Worm (Caenorhabditis elegans) whole organism, young adult: ENCODE results near the gene Y47D7A.6.

Experiments used
- B0035.1 ChIP-seq: sonication (generic microtip); optimal IDR thresholded peaks from 2 replicates; lab custom pipeline; 2016; ENCODE audit warnings: missing genetic modification characterization, mild to moderate bottlenecking, missing compliant biosample characterization, missing genotype, missing genetic modification reagents
- B0261.1 ChIP-seq: sonication (generic microtip); optimal IDR thresholded peaks from 2 replicates; lab custom pipeline; 2016; ENCODE audit warnings: mild to moderate bottlenecking, missing genetic modification characterization, moderate library complexity, missing compliant biosample characterization
- B0336.3 ChIP-seq: fragments of 200-800 bp; sonication (Bioruptor generic); IDR thresholded peaks from 2 replicates; pipeline ENCODE4 v1.3.6; 2022; ENCODE audit warnings: missing genetic modification characterization, missing compliant biosample characterization
- C06A6.2 ChIP-seq: fragments of 200-800 bp; sonication (Bioruptor generic); conservative IDR thresholded peaks from 2 replicates; pipeline ENCODE4 v1.3.6; 2022; ENCODE audit warnings: missing genetic modification characterization, missing compliant biosample characterization
- D2030.7 ChIP-seq: fragments of 200-800 bp; sonication (Bioruptor generic); IDR thresholded peaks from 2 replicates; pipeline ENCODE4 v1.3.6; 2022; ENCODE audit warnings: missing genetic modification reagents, missing genetic modification characterization, missing compliant biosample characterization
- F33H1.4 ChIP-seq: fragments of 200-800 bp; sonication (Bioruptor generic); IDR thresholded peaks from 2 replicates; pipeline ENCODE4 v1.3.6; 2022; ENCODE audit warnings: missing genetic modification reagents, missing genetic modification characterization, missing compliant biosample characterization
- F37B4.10 ChIP-seq: fragments of 200-800 bp; sonication (Bioruptor generic); IDR thresholded peaks from 2 replicates; pipeline ENCODE4 v1.3.6; 2022; ENCODE audit warnings: missing genetic modification characterization, missing compliant biosample characterization
- F39B2.1 ChIP-seq: fragments of 200-800 bp; sonication (Bioruptor generic); IDR thresholded peaks from 2 replicates; pipeline ENCODE4 v1.3.6; 2022; ENCODE audit warnings: missing genetic modification reagents, missing genetic modification characterization, missing compliant biosample characterization
- F52B5.7 ChIP-seq: sonication (generic microtip); optimal IDR thresholded peaks from 2 replicates; lab custom pipeline; 2016; ENCODE audit warnings: mild to moderate bottlenecking, missing genetic modification characterization, missing compliant biosample characterization
- T07F8.4 ChIP-seq: sonication (generic microtip); optimal IDR thresholded peaks from 2 replicates; lab custom pipeline; 2016; ENCODE audit warnings: mild to moderate bottlenecking, missing genetic modification characterization, moderate library complexity, missing compliant biosample characterization
- T26A5.8 ChIP-seq: sonication (generic microtip); optimal IDR thresholded peaks from 2 replicates; lab custom pipeline; 2016; ENCODE audit warnings: missing genetic modification characterization, missing compliant biosample characterization
- Y79H2A.3 ChIP-seq: fragments of 200-800 bp; sonication (Bioruptor generic); conservative IDR thresholded peaks from 2 replicates; pipeline ENCODE4 v1.3.6; 2022; ENCODE audit warnings: missing genetic modification reagents, missing genetic modification characterization, missing compliant biosample characterization
- akir-1 ChIP-seq: fragments of 200-800 bp; sonication (Bioruptor generic); optimal IDR thresholded peaks from 2 replicates; lab custom pipeline; 2018; ENCODE audit warnings: mild to moderate bottlenecking, missing genetic modification characterization, moderate library complexity, missing compliant biosample characterization
- attf-6 ChIP-seq: fragments of 200-800 bp; sonication (Bioruptor generic); IDR thresholded peaks from 2 replicates; pipeline ENCODE4 v1.3.6; 2022; ENCODE audit warnings: missing genetic modification reagents, missing genetic modification characterization, missing compliant biosample characterization
- cebp-2 ChIP-seq: fragments of 200-800 bp; sonication (Bioruptor generic); IDR thresholded peaks from 2 replicates; pipeline ENCODE4 v1.3.6; 2022; ENCODE audit warnings: missing genetic modification characterization, missing compliant biosample characterization
- ceh-27 ChIP-seq: fragments of 200-800 bp; sonication (Bioruptor generic); optimal IDR thresholded peaks from 2 replicates; lab custom pipeline; 2018; ENCODE audit warnings: mild to moderate bottlenecking, missing genetic modification characterization, moderate library complexity, missing compliant biosample characterization
- ceh-91 ChIP-seq: fragments of 200-800 bp; sonication (Bioruptor generic); IDR thresholded peaks from 2 replicates; pipeline ENCODE4 v1.3.6; 2022; ENCODE audit warnings: missing genetic modification reagents, missing genetic modification characterization, missing compliant biosample characterization
- die-1 ChIP-seq: sonication (generic microtip); optimal IDR thresholded peaks from 2 replicates; lab custom pipeline; 2016; ENCODE audit warnings: missing genotype, mild to moderate bottlenecking, missing genetic modification characterization, missing compliant biosample characterization
- egl-18 ChIP-seq: fragments of 200-800 bp; sonication (Bioruptor generic); IDR thresholded peaks from 2 replicates; pipeline ENCODE4 v1.3.6; 2022; ENCODE audit warnings: missing genetic modification reagents, missing genetic modification characterization, missing compliant biosample characterization
- egrh-3 ChIP-seq: fragments of 200-800 bp; sonication (Bioruptor generic); IDR thresholded peaks from 2 replicates; pipeline ENCODE4 v1.3.6; 2022; ENCODE audit warnings: missing genetic modification reagents, missing genetic modification characterization, missing compliant biosample characterization
- fkh-3 ChIP-seq: sonication (generic microtip); optimal IDR thresholded peaks from 2 replicates; lab custom pipeline; 2016; ENCODE audit warnings: mild to moderate bottlenecking, missing genetic modification characterization, missing compliant biosample characterization
- gei-17 ChIP-seq: fragments of 200-800 bp; sonication (Bioruptor generic); optimal IDR thresholded peaks from 2 replicates; lab custom pipeline; 2018; ENCODE audit warnings: mild to moderate bottlenecking, missing genetic modification characterization, missing compliant biosample characterization
- hmg-1.2 ChIP-seq: fragments of 200-800 bp; sonication (Bioruptor generic); IDR thresholded peaks from 2 replicates; pipeline ENCODE4 v1.3.6; 2022; ENCODE audit warnings: missing genetic modification reagents, missing genetic modification characterization, missing compliant biosample characterization
- hmg-20 ChIP-seq: fragments of 200-800 bp; sonication (Bioruptor generic); IDR thresholded peaks from 2 replicates; pipeline ENCODE4 v1.3.6; 2022; ENCODE audit warnings: missing genetic modification reagents, missing genetic modification characterization, missing compliant biosample characterization
- hsf-1 ChIP-seq: fragments of 200-800 bp; sonication (Bioruptor generic); IDR thresholded peaks from 2 replicates; pipeline ENCODE4 v1.3.6; 2022; ENCODE audit warnings: missing genetic modification reagents, missing genetic modification characterization, missing compliant biosample characterization
- lin-26 ChIP-seq: fragments of 200-800 bp; sonication (Bioruptor generic); IDR thresholded peaks from 2 replicates; pipeline ENCODE4 v1.3.6; 2022; ENCODE audit warnings: missing genetic modification reagents, missing genetic modification characterization, missing compliant biosample characterization
- lsl-1 ChIP-seq: fragments of 200-800 bp; sonication (Bioruptor generic); optimal IDR thresholded peaks from 2 replicates; lab custom pipeline; 2018; ENCODE audit warnings: mild to moderate bottlenecking, missing genetic modification characterization, moderate library complexity, missing compliant biosample characterization
- madf-3 ChIP-seq: fragments of 200-800 bp; sonication (Bioruptor generic); IDR thresholded peaks from 2 replicates; pipeline ENCODE4 v1.3.6; 2022; ENCODE audit warnings: missing genetic modification reagents, missing genetic modification characterization, missing compliant biosample characterization
- madf-8 ChIP-seq: fragments of 200-800 bp; sonication (Bioruptor generic); conservative IDR thresholded peaks from 2 replicates; pipeline ENCODE4 v1.3.6; 2022; ENCODE audit warnings: missing genetic modification reagents, missing genetic modification characterization, missing compliant biosample characterization
- mcd-1 ChIP-seq: fragments of 200-800 bp; sonication (Bioruptor generic); IDR thresholded peaks from 2 replicates; pipeline ENCODE4 v1.3.6; 2022; ENCODE audit warnings: missing genetic modification reagents, missing genetic modification characterization, missing compliant biosample characterization
- nfyb-1 ChIP-seq: fragments of 200-800 bp; sonication (Bioruptor generic); IDR thresholded peaks from 2 replicates; pipeline ENCODE4 v1.3.6; 2022; ENCODE audit warnings: missing genetic modification reagents, missing genetic modification characterization, missing compliant biosample characterization
- nhr-27 ChIP-seq: fragments of 200-800 bp; sonication (Bioruptor generic); optimal IDR thresholded peaks from 2 replicates; lab custom pipeline; 2018; ENCODE audit warnings: mild to moderate bottlenecking, missing genetic modification characterization, moderate library complexity, missing compliant biosample characterization
- nhr-90 ChIP-seq: sonication (generic microtip); optimal IDR thresholded peaks from 2 replicates; lab custom pipeline; 2016; ENCODE audit warnings: missing genotype, mild to moderate bottlenecking, missing genetic modification characterization, missing compliant biosample characterization
- pha-4 ChIP-seq: fragments of 150-350 bp; sonication (generic microtip); optimal IDR thresholded peaks from 2 replicates; lab custom pipeline; 2014; ENCODE audit warnings: missing biosample characterization, missing genetic modification reagents, missing genetic modification characterization
- rpc-1 ChIP-seq, 2 experiments: fragments of 150-350 bp in 1 of 2; sonication (generic microtip) in 1 of 2; optimal IDR thresholded peaks; 2 replicates each; lab custom pipeline; 2014 to 2018; ENCODE audit warnings: missing biosample characterization in 1 of 2, missing genetic modification characterization in 1 of 2, missing genetic modification reagents in 1 of 2, missing genotype in 1 of 2
- sdz-38 ChIP-seq: sonication (generic microtip); optimal IDR thresholded peaks from 2 replicates; lab custom pipeline; 2016; ENCODE audit warnings: missing genotype, missing genetic modification characterization, missing compliant biosample characterization
- snpc-4 ChIP-seq, 5 experiments: fragments of 150-350 bp in 1 of 5; sonication (generic microtip) in 4 of 5; optimal IDR thresholded peaks; 2 replicates each; lab custom pipeline; 2014 to 2018; ENCODE audit warnings: missing genetic modification characterization in 5 of 5, missing biosample characterization in 3 of 5, antibody characterized with exemption in 2 of 5, mild to moderate bottlenecking in 2 of 5, missing compliant biosample characterization in 2 of 5, missing genotype in 2 of 5, moderate library complexity in 2 of 5, missing genetic modification reagents in 1 of 5
- sptf-2 ChIP-seq: fragments of 200-800 bp; sonication (Bioruptor generic); optimal IDR thresholded peaks from 2 replicates; lab custom pipeline; 2018; ENCODE audit warnings: mild to moderate bottlenecking, missing genetic modification characterization, missing compliant biosample characterization
- tbp1 ChIP-seq: fragments of 200-800 bp; sonication (Bioruptor generic); optimal IDR thresholded peaks from 2 replicates; lab custom pipeline; 2018; ENCODE audit warnings: mild to moderate bottlenecking, missing genetic modification characterization, missing compliant biosample characterization
- unc-130 ChIP-seq: sonication (generic microtip); optimal IDR thresholded peaks from 2 replicates; lab custom pipeline; 2016; ENCODE audit warnings: missing genetic modification reagents, missing genetic modification characterization, missing compliant biosample characterization
- unc-62 ChIP-seq: fragments of 150-350 bp; optimal IDR thresholded peaks from 2 replicates; lab custom pipeline; 2014; ENCODE audit warnings: missing biosample characterization, missing genetic modification reagents, missing genetic modification characterization
- ztf-18 ChIP-seq: sonication (generic microtip); optimal IDR thresholded peaks from 2 replicates; lab custom pipeline; 2016; ENCODE audit warnings: missing genotype, mild to moderate bottlenecking, missing genetic modification characterization, missing compliant biosample characterization
- ztf-28 ChIP-seq: fragments of 200-800 bp; sonication (Bioruptor generic); IDR thresholded peaks from 2 replicates; pipeline ENCODE4 v1.3.6; 2022; ENCODE audit warnings: missing genetic modification reagents, missing genetic modification characterization, missing compliant biosample characterization

Y47D7A.6 gene

ce11 chrV:4382298-4382697 lies 35.7 kb downstream of the Y47D7A.6 start, which contains the start of gene F13A2.1:
Gene F13A2.1 (minus strand): TSS chrV:4382398.
- TF ChIP-seq hsf-1 (GFP tag; lab: Robert Waterston, UW): no peak
- no peak for TF ChIP-seq ztf-18
- TF ChIP-seq rpc-1 (optimal IDR thresholded peaks at IDR 0.05; lab: Kevin White, UChicago): no peak
- no peak for TF ChIP-seq rpc-1 (tag; optimal IDR thresholded peaks at IDR 0.05; lab: Kevin White, UChicago)
- no peak for TF ChIP-seq mcd-1
- TF ChIP-seq B0336.3 (GFP tag; lab: Robert Waterston, UW): no peak
- no peak for TF ChIP-seq ceh-91
- no peak for TF ChIP-seq B0261.1 (tag; lab: Kevin White, UChicago)
- TF ChIP-seq nhr-90 (tag; lab: Kevin White, UChicago): no peak

DNA sequence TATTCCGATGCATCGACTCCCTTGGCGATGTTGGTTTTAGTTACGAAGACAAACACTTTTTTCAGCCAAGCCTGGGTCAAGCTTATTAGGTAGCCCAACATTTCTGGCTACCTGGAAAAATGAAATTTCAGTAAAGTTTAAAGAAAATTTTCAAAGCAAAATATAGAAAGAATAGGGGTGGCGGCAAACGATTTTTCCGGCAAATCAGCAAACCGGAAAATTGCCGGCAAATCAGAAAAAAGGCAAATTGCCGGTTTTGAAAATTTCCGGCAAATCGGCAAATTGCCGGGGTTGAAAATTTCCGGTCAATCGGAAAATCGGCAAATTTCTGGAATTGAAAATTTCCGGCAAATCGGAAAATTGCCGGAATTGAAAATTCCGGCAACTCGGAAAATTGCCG lies 40.4 kb downstream of the Y47D7A.6 start, which contains the start of gene F32D1.8:
Gene F32D1.8, minus strand, starts transcription at position 101 of the 400 bp plus-strand sequence.
- TF ChIP-seq attf-6 (GFP tag; lab: Robert Waterston, UW): no peak
- no peak for TF ChIP-seq egl-18 (GFP tag; lab: Robert Waterston, UW)
- no peak for TF ChIP-seq mcd-1
- no peak for TF ChIP-seq F52B5.7 (tag; lab: Kevin White, UChicago)
- TF ChIP-seq hsf-1 (GFP tag; lab: Robert Waterston, UW): no peak
- TF ChIP-seq cebp-2 (GFP tag; lab: Robert Waterston, UW): no peak
- no peak for TF ChIP-seq hmg-20 (GFP tag; lab: Robert Waterston, UW)
- no peak for TF ChIP-seq ceh-27 (GFP tag; lab: Kevin White, UChicago)
- no peak for TF ChIP-seq egrh-3 (GFP tag; lab: Robert Waterston, UW)
- no peak for TF ChIP-seq T26A5.8
- no peak for TF ChIP-seq Y79H2A.3 (GFP tag; lab: Robert Waterston, UW)
- no peak for TF ChIP-seq madf-8
- no peak for TF ChIP-seq F33H1.4
- no peak for TF ChIP-seq nfyb-1 (GFP tag; lab: Robert Waterston, UW)
- no peak for TF ChIP-seq F37B4.10
- TF ChIP-seq unc-130 (GFP tag; lab: Kevin White, UChicago): no peak
- TF ChIP-seq lsl-1: no peak
- no peak for TF ChIP-seq fkh-3 (tag; lab: Kevin White, UChicago)
- TF ChIP-seq, all 124 proteins: peak for 0

DNA sequence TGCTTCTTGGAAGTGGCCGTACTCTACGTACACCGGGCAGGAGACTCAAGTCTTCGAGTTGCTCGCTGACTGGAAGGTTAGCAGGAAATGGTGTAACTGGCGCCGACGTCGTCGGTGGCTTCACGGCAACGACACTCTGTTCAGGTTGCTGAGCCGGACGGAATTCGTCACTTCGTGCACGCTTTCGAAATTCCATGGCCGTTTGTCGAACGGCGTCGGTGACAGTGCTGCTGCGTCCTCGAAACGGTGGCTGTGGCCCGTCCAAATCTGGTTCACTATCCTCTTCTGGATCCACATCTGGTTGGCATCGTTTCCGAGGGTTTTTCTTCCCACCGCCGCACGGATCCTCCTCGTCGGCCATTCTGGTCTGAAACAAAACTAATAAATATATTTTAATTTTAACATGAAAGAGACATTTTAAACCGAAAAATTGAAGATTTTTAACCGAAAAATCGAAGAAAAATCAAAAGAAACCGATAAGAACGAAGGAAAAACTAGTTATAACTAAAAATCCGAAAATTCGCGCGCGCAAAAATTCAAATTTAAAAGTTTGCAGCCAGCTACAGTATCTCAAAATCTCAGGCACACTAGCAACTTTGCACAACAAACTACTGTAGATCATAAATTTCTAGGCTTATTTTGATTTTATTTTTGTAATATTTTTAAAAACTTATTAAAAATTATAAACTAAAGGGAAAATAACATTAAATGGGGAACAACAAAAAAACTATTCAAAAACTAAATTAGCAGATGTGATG lies 42.0 kb downstream of the Y47D7A.6 start, which contains the start of gene F32D1.7:
Gene F32D1.7, minus strand, starts transcription at position 367 of the 758 bp plus-strand sequence.
- TF ChIP-seq attf-6 (GFP tag; lab: Robert Waterston, UW): no peak
- TF ChIP-seq T07F8.4 (tag; lab: Kevin White, UChicago): no peak
- TF ChIP-seq fkh-3 (tag; lab: Kevin White, UChicago): no peak
- no peak for TF ChIP-seq sptf-2 (GFP tag; lab: Kevin White, UChicago)
- no peak for TF ChIP-seq die-1
- TF ChIP-seq hmg-1.2: no peak
- TF ChIP-seq snpc-4 (GFP tag; optimal IDR thresholded peaks at IDR 0.05; lab: Kevin White, UChicago): peak; percentile 6
- peak in 1 of 4 experiments; percentile 14 for TF ChIP-seq snpc-4 (tag; optimal IDR thresholded peaks at IDR 0.05; lab: Kevin White, UChicago)
- TF ChIP-seq egrh-3 (GFP tag; lab: Robert Waterston, UW): no peak
- TF ChIP-seq C06A6.2 (GFP tag; lab: Robert Waterston, UW): no peak
- peak; percentile 98 for TF ChIP-seq madf-8
- no peak for TF ChIP-seq madf-3
- TF ChIP-seq unc-130 (GFP tag; lab: Kevin White, UChicago): peak; percentile 38
- no peak for TF ChIP-seq F39B2.1 (GFP tag; lab: Robert Waterston, UW)
- no peak for TF ChIP-seq gei-17 (GFP tag; lab: Kevin White, UChicago)
- TF ChIP-seq lin-26 (GFP tag; lab: Robert Waterston, UW): no peak
- TF ChIP-seq unc-62 (GFP tag; lab: Kevin White, UChicago): no peak
- TF ChIP-seq sdz-38 (tag; lab: Kevin White, UChicago): no peak
- TF ChIP-seq nfyb-1 (GFP tag; lab: Robert Waterston, UW): no peak
- no peak for TF ChIP-seq tbp1 (GFP tag; lab: Kevin White, UChicago)
- TF ChIP-seq ztf-28 (GFP tag; lab: Robert Waterston, UW): no peak
- no peak for TF ChIP-seq nhr-27 (tag; lab: Kevin White, UChicago)
- peak; percentile 99 for TF ChIP-seq lsl-1
- no peak for TF ChIP-seq B0261.1 (tag; lab: Kevin White, UChicago)
- no peak for TF ChIP-seq akir-1 (GFP tag; lab: Kevin White, UChicago)
- TF ChIP-seq pha-4: no peak
- TF ChIP-seq B0035.1 (tag; lab: Kevin White, UChicago): no peak
- TF ChIP-seq egl-18 (GFP tag; lab: Robert Waterston, UW): no peak
- peak; percentile 87 for TF ChIP-seq D2030.7 (GFP tag; lab: Robert Waterston, UW)
